Worm (Caenorhabditis elegans): Measurements from ENCODE around the gene epg-5.
A peak's percentile ranks its signal among the peaks of the same experiment; 100 is the strongest.

epg-5 gene

ce11 chrII:6568707-6569106 is 40.5 kb downstream of the epg-5 start, which contains the start of gene sra-27:
sra-27 (plus strand) TSS chrII:6569007.
- no peak for TF ChIP-seq tbx-37 (GFP tag; conservative IDR thresholded peaks at IDR 0.05)

- TF ChIP-seq pes-1 (GFP tag; IDR thresholded peaks at IDR 0.05), result no peak
- TF ChIP-seq aly-1 (tag; optimal IDR thresholded peaks at IDR 0.05), result no peak
Measured at ce11 chrII:6566628-6567180, 42.5 kb downstream of the epg-5 start, which contains the start of the genes F18C5.5 and F18C5.9. F18C5.5 (minus strand) TSS chrII:6566728. F18C5.9 (plus strand) TSS chrII:6567130.

ce11 chrII:6565077-6565476 is 44.1 kb downstream of the epg-5 start, which contains the start of gene mpz-3:
mpz-3 (minus strand) TSS chrII:6565396.
- TF ChIP-seq ama-1 (optimal IDR thresholded peaks at IDR 0.05) (no peak), B0310.2 (tag; optimal IDR thresholded peaks at IDR 0.05) (peak; percentile 30), ceh-13 (GFP tag; optimal IDR thresholded peaks at IDR 0.05) (peak; percentile 58), sea-1 (GFP tag; conservative IDR thresholded peaks at IDR 0.05) (no peak), hmbx-1 (tag; optimal IDR thresholded peaks at IDR 0.05) (no peak), hnd-1 (tag; optimal IDR thresholded peaks at IDR 0.05) (peak; percentile 47), tbx-11 (GFP tag; IDR thresholded peaks at IDR 0.05) (peak; percentile 83), scrt-1 (GFP tag; IDR thresholded peaks at IDR 0.05) (peak; percentile 77), pes-1 (GFP tag; IDR thresholded peaks at IDR 0.05) (no peak), hmg-4 (GFP tag; optimal IDR thresholded peaks at IDR 0.05) (no peak), aly-1 (tag; optimal IDR thresholded peaks at IDR 0.05) (peak; percentile 74), ceh-36 (tag; optimal IDR thresholded peaks at IDR 0.05) (peak; percentile 64), flt-1 (GFP tag; IDR thresholded peaks at IDR 0.05) (peak; percentile 81; the same call in 1 of the 2 replicates), tbx-37 (GFP tag; conservative IDR thresholded peaks at IDR 0.05) (no peak; the same call in 1 of the 2 replicates), F13C5.2 (tag; optimal IDR thresholded peaks at IDR 0.05) (peak; percentile 72), tra-4 (tag; optimal IDR thresholded peaks at IDR 0.05) (no peak), ets-7 (tag; optimal IDR thresholded peaks at IDR 0.05) (peak; percentile 30)

- TF ChIP-seq flt-1 (GFP tag; IDR thresholded peaks at IDR 0.05) (no peak), tra-4 (tag; optimal IDR thresholded peaks at IDR 0.05) (no peak), aly-1 (tag; optimal IDR thresholded peaks at IDR 0.05) (no peak), scrt-1 (GFP tag; IDR thresholded peaks at IDR 0.05) (no peak), sea-1 (GFP tag; conservative IDR thresholded peaks at IDR 0.05) (no peak), F13C5.2 (tag; optimal IDR thresholded peaks at IDR 0.05) (no peak), hmg-4 (GFP tag; optimal IDR thresholded peaks at IDR 0.05) (no peak), tbx-11 (GFP tag; IDR thresholded peaks at IDR 0.05) (no peak), ceh-36 (tag; optimal IDR thresholded peaks at IDR 0.05) (no peak), hmbx-1 (tag; optimal IDR thresholded peaks at IDR 0.05) (no peak), hnd-1 (tag; optimal IDR thresholded peaks at IDR 0.05) (no peak), ets-7 (tag; optimal IDR thresholded peaks at IDR 0.05) (no peak), ama-1 (optimal IDR thresholded peaks at IDR 0.05) (no peak), ceh-13 (GFP tag; optimal IDR thresholded peaks at IDR 0.05) (no peak)
Measured at ce11 chrII:6563238-6563637, 45.9 kb downstream of the epg-5 start.

- no peak for TF ChIP-seq hnd-1 (tag; optimal IDR thresholded peaks at IDR 0.05)
Measured at ce11 chrII:6562203-6562867, 46.8 kb downstream of the epg-5 start.

- TF ChIP-seq pes-1 (GFP tag; IDR thresholded peaks at IDR 0.05) (no peak), tra-4 (tag; optimal IDR thresholded peaks at IDR 0.05) (no peak), ceh-13 (GFP tag; optimal IDR thresholded peaks at IDR 0.05) (no peak), aly-1 (tag; optimal IDR thresholded peaks at IDR 0.05) (no peak), hmbx-1 (tag; optimal IDR thresholded peaks at IDR 0.05) (no peak), hnd-1 (tag; optimal IDR thresholded peaks at IDR 0.05) (no peak), tbx-11 (GFP tag; IDR thresholded peaks at IDR 0.05) (no peak), hmg-4 (GFP tag; optimal IDR thresholded peaks at IDR 0.05) (no peak), ceh-36 (tag; optimal IDR thresholded peaks at IDR 0.05) (no peak), scrt-1 (GFP tag; IDR thresholded peaks at IDR 0.05) (no peak), B0310.2 (tag; optimal IDR thresholded peaks at IDR 0.05) (no peak), ets-7 (tag; optimal IDR thresholded peaks at IDR 0.05) (no peak), F13C5.2 (tag; optimal IDR thresholded peaks at IDR 0.05) (no peak), tbx-37 (GFP tag; conservative IDR thresholded peaks at IDR 0.05) (no peak), flt-1 (GFP tag; IDR thresholded peaks at IDR 0.05) (no peak), ama-1 (optimal IDR thresholded peaks at IDR 0.05) (no peak)
Measured at ce11 chrII:6561300-6561699, 47.9 kb downstream of the epg-5 start, which contains the start of gene F18C5.10. F18C5.10 (minus strand) TSS chrII:6561444.

ce11 chrII:6560291-6560690 is 48.9 kb downstream of the epg-5 start:
- TF ChIP-seq flt-1 (GFP tag; IDR thresholded peaks at IDR 0.05) (no peak), aly-1 (tag; optimal IDR thresholded peaks at IDR 0.05) (no peak), hmg-4 (GFP tag; optimal IDR thresholded peaks at IDR 0.05) (no peak), B0310.2 (tag; optimal IDR thresholded peaks at IDR 0.05) (no peak), tbx-37 (GFP tag; conservative IDR thresholded peaks at IDR 0.05) (no peak), ceh-13 (GFP tag; optimal IDR thresholded peaks at IDR 0.05) (no peak), pes-1 (GFP tag; IDR thresholded peaks at IDR 0.05) (no peak)

ce11 chrII:6558887-6559286 is 50.3 kb downstream of the epg-5 start:
- TF ChIP-seq aly-1 (tag; optimal IDR thresholded peaks at IDR 0.05) (no peak), tbx-11 (GFP tag; IDR thresholded peaks at IDR 0.05) (no peak), hmbx-1 (tag; optimal IDR thresholded peaks at IDR 0.05) (no peak), ama-1 (optimal IDR thresholded peaks at IDR 0.05) (no peak), ceh-13 (GFP tag; optimal IDR thresholded peaks at IDR 0.05) (no peak), scrt-1 (GFP tag; IDR thresholded peaks at IDR 0.05) (no peak), tra-4 (tag; optimal IDR thresholded peaks at IDR 0.05) (no peak), sea-1 (GFP tag; conservative IDR thresholded peaks at IDR 0.05) (no peak), ceh-36 (tag; optimal IDR thresholded peaks at IDR 0.05) (no peak), ets-7 (tag; optimal IDR thresholded peaks at IDR 0.05) (no peak), F13C5.2 (tag; optimal IDR thresholded peaks at IDR 0.05) (no peak), pes-1 (GFP tag; IDR thresholded peaks at IDR 0.05) (no peak), flt-1 (GFP tag; IDR thresholded peaks at IDR 0.05) (no peak), tbx-37 (GFP tag; conservative IDR thresholded peaks at IDR 0.05) (no peak), hmg-4 (GFP tag; optimal IDR thresholded peaks at IDR 0.05) (no peak), B0310.2 (tag; optimal IDR thresholded peaks at IDR 0.05) (no peak)
